Fruit fly (Drosophila melanogaster): Measurements from ENCODE around the gene CG13308.

The CG13308 gene

dm6 chr3L:8810095-8810494 is 1.8 kb downstream of the CG13308 start, which contains the start of gene CG13309:
CG13309 (plus strand) TSS chr3L:8810395.
- TF ChIP-seq Rel (GFP tag; optimal IDR thresholded peaks at IDR 0.05): no peak
- TF ChIP-seq Rel (tag; optimal IDR thresholded peaks at IDR 0.05): no peak
- no peak for TF ChIP-seq OdsH (GFP tag; optimal IDR thresholded peaks at IDR 0.05)
- TF ChIP-seq dmrt93B (GFP tag; optimal IDR thresholded peaks at IDR 0.05): no peak
- no peak for TF ChIP-seq Mio (GFP tag; optimal IDR thresholded peaks at IDR 0.05)
- TF ChIP-seq Dif (GFP tag; optimal IDR thresholded peaks at IDR 0.05; ENCODE audit: partially characterized antibody): no peak
- TF ChIP-seq ey (GFP tag; optimal IDR thresholded peaks at IDR 0.05): no peak
- TF ChIP-seq GATAd (GFP tag; optimal IDR thresholded peaks at IDR 0.05): no peak
- no peak for TF ChIP-seq tai (GFP tag; optimal IDR thresholded peaks at IDR 0.05)
- TF ChIP-seq N (GFP tag; optimal IDR thresholded peaks at IDR 0.05): no peak
- TF ChIP-seq rgr (GFP tag; optimal IDR thresholded peaks at IDR 0.05): no peak
- no peak for TF ChIP-seq woc (GFP tag; optimal IDR thresholded peaks at IDR 0.05)

dm6 chr3L:8813484-8813883 is 5.1 kb downstream of the CG13308 start:
- peak; percentile 12 for TF ChIP-seq ey (GFP tag; optimal IDR thresholded peaks at IDR 0.05)
- TF ChIP-seq CrebA (GFP tag; optimal IDR thresholded peaks at IDR 0.05; ENCODE audit: borderline replicate concordance): no peak
- no peak for TF ChIP-seq tai (GFP tag; optimal IDR thresholded peaks at IDR 0.05)
- TF ChIP-seq Dif (GFP tag; optimal IDR thresholded peaks at IDR 0.05; ENCODE audit: partially characterized antibody): no peak

dm6 chr3L:8819441-8819840 is 11.1 kb downstream of the CG13308 start:
- TF ChIP-seq sv (GFP tag; optimal IDR thresholded peaks at IDR 0.05) (no peak), Jra (GFP tag; optimal IDR thresholded peaks at IDR 0.05) (peak; percentile 60), CrebA (GFP tag; optimal IDR thresholded peaks at IDR 0.05; ENCODE audit: borderline replicate concordance) (no peak), Hr83 (GFP tag; optimal IDR thresholded peaks at IDR 0.05; ENCODE audit: poor library complexity, severe bottlenecking) (no peak), Dfd (GFP tag; optimal IDR thresholded peaks at IDR 0.05) (no peak), woc (GFP tag; optimal IDR thresholded peaks at IDR 0.05) (no peak), dl (GFP tag; optimal IDR thresholded peaks at IDR 0.05; ENCODE audit: insufficient read depth in 1 of 2, partially characterized antibody in 2 of 2) (no peak), psq (GFP tag; optimal IDR thresholded peaks at IDR 0.05) (peak; percentile 9), usp (GFP tag; optimal IDR thresholded peaks at IDR 0.05) (no peak), CG32264 (GFP tag; optimal IDR thresholded peaks at IDR 0.05) (no peak), tai (GFP tag; optimal IDR thresholded peaks at IDR 0.05) (no peak), dsf (GFP tag; optimal IDR thresholded peaks at IDR 0.05; ENCODE audit: borderline replicate concordance) (no peak), Dif (GFP tag; optimal IDR thresholded peaks at IDR 0.05; ENCODE audit: partially characterized antibody) (peak; percentile 34)

dm6 chr3L:8821708-8822660 is 13.6 kb downstream of the CG13308 start:
- TF ChIP-seq ey (GFP tag; optimal IDR thresholded peaks at IDR 0.05) (peak; percentile 87), Abd-B (GFP tag; optimal IDR thresholded peaks at IDR 0.05) (no peak), dsf (GFP tag; optimal IDR thresholded peaks at IDR 0.05; ENCODE audit: borderline replicate concordance) (no peak), Dfd (GFP tag; optimal IDR thresholded peaks at IDR 0.05) (no peak), h (GFP tag; optimal IDR thresholded peaks at IDR 0.05) (peak; percentile 93), lola (GFP tag; optimal IDR thresholded peaks at IDR 0.05) (no peak), OdsH (GFP tag; optimal IDR thresholded peaks at IDR 0.05) (peak; percentile 85), Myc (optimal IDR thresholded peaks at IDR 0.05) (no peak), brk (GFP tag; optimal IDR thresholded peaks at IDR 0.05) (peak; percentile 87), usp (GFP tag; optimal IDR thresholded peaks at IDR 0.05) (no peak), pan (optimal IDR thresholded peaks at IDR 0.05) (no peak), CG9705 (GFP tag; optimal IDR thresholded peaks at IDR 0.05) (peak; percentile 67), tai (GFP tag; optimal IDR thresholded peaks at IDR 0.05) (peak; percentile 65), CG32264 (GFP tag; optimal IDR thresholded peaks at IDR 0.05) (peak; percentile 80), sv (GFP tag; optimal IDR thresholded peaks at IDR 0.05) (no peak), Hnf4 (GFP tag; optimal IDR thresholded peaks at IDR 0.05) (peak; percentile 88), HLH106 (tag; optimal IDR thresholded peaks at IDR 0.05) (peak; percentile 88), GATAd (GFP tag; optimal IDR thresholded peaks at IDR 0.05) (no peak), Mio (GFP tag; optimal IDR thresholded peaks at IDR 0.05) (peak; percentile 6), Sp1 (GFP tag; optimal IDR thresholded peaks at IDR 0.05) (peak; percentile 82), foxo (GFP tag; optimal IDR thresholded peaks at IDR 0.05) (peak; percentile 67 to 88), psq (GFP tag; optimal IDR thresholded peaks at IDR 0.05) (peak; percentile 67), CrebA (GFP tag; optimal IDR thresholded peaks at IDR 0.05; ENCODE audit: borderline replicate concordance) (peak; percentile 12), dl (GFP tag; optimal IDR thresholded peaks at IDR 0.05; ENCODE audit: insufficient read depth in 1 of 2, partially characterized antibody in 2 of 2) (no peak), rgr (GFP tag; optimal IDR thresholded peaks at IDR 0.05) (peak; percentile 89), Jra (GFP tag; optimal IDR thresholded peaks at IDR 0.05) (peak; percentile 53), fru (GFP tag; optimal IDR thresholded peaks at IDR 0.05) (peak; percentile 93), Rel (GFP tag; optimal IDR thresholded peaks at IDR 0.05) (peak; percentile 14), Rel (tag; optimal IDR thresholded peaks at IDR 0.05) (peak; percentile 74), Vsx2 (GFP tag; optimal IDR thresholded peaks at IDR 0.05; ENCODE audit: partially characterized antibody) (no peak), N (GFP tag; optimal IDR thresholded peaks at IDR 0.05) (no peak), dmrt93B (GFP tag; optimal IDR thresholded peaks at IDR 0.05) (peak; percentile 48), Hr83 (GFP tag; optimal IDR thresholded peaks at IDR 0.05; ENCODE audit: poor library complexity, severe bottlenecking) (no peak), Dif (GFP tag; optimal IDR thresholded peaks at IDR 0.05; ENCODE audit: partially characterized antibody) (peak; percentile 16), jim (GFP tag; optimal IDR thresholded peaks at IDR 0.05) (no peak), woc (GFP tag; optimal IDR thresholded peaks at IDR 0.05) (peak; percentile 83), Hr78 (GFP tag; optimal IDR thresholded peaks at IDR 0.05) (no peak)

Measured in whole organism, wandering third instar larva.